ENCODE assay signal across 1 worm cellular context in genomic region chrII:12239449-12239848, ce11.
TF ChIP-seq lines count a peak whose summit lies in the region.

No protein-coding gene starts in this region.

TF ChIP-seq in whole organism, L2 larva, 48 proteins besides CTCF, POLR2A, EP300 and RAD21 (continued from another document):
- TF ChIP-seq mdl-1 (tag; optimal IDR thresholded peaks at IDR 0.05; lab: Kevin White, UChicago), result no peak
- no peak for TF ChIP-seq mab-5 (tag; optimal IDR thresholded peaks at IDR 0.05; lab: Kevin White, UChicago)
- no peak for TF ChIP-seq sma-9 (GFP tag; optimal IDR thresholded peaks at IDR 0.05; lab: Kevin White, UChicago)
- TF ChIP-seq sma-9 (tag; optimal IDR thresholded peaks at IDR 0.05; lab: Kevin White, UChicago), result no peak
- TF ChIP-seq fos-1 (tag; optimal IDR thresholded peaks at IDR 0.05; lab: Kevin White, UChicago), result peak; percentile 82
- no peak for TF ChIP-seq egl-27 (tag; optimal IDR thresholded peaks at IDR 0.05; lab: Kevin White, UChicago)
- TF ChIP-seq F13H6.1 (tag; optimal IDR thresholded peaks at IDR 0.05; lab: Kevin White, UChicago), result no peak
- peak; percentile 58 for TF ChIP-seq ceh-16 (tag; optimal IDR thresholded peaks at IDR 0.05; lab: Kevin White, UChicago)
- TF ChIP-seq lin-13 (GFP tag; optimal IDR thresholded peaks at IDR 0.05; lab: Kevin White, UChicago), result no peak
- TF ChIP-seq nhr-129 (tag; optimal IDR thresholded peaks at IDR 0.05; lab: Kevin White, UChicago), result no peak
- TF ChIP-seq gmeb-1 (tag; optimal IDR thresholded peaks at IDR 0.05; lab: Kevin White, UChicago), result no peak
- TF ChIP-seq skn-1 (tag; optimal IDR thresholded peaks at IDR 0.05; lab: Kevin White, UChicago), result no peak
- no peak for TF ChIP-seq nhr-12 (tag; optimal IDR thresholded peaks at IDR 0.05; lab: Kevin White, UChicago)
- TF ChIP-seq lin-11 (tag; optimal IDR thresholded peaks at IDR 0.05; lab: Kevin White, UChicago), result no peak
- no peak for TF ChIP-seq elt-3 (tag; optimal IDR thresholded peaks at IDR 0.05; lab: Kevin White, UChicago)
- no peak for TF ChIP-seq nhr-6 (tag; optimal IDR thresholded peaks at IDR 0.05; lab: Kevin White, UChicago)
- TF ChIP-seq lsy-2 (tag; optimal IDR thresholded peaks at IDR 0.05; lab: Kevin White, UChicago), result peak in 1 of 2 experiments; percentile 28
- no peak for TF ChIP-seq alr-1 (tag; optimal IDR thresholded peaks at IDR 0.05; lab: Kevin White, UChicago)
TF ChIP-seq in whole organism, L2 larva: peak in this region for 8.
